Worm (Caenorhabditis elegans) whole organism, L3 larva: ENCODE data around the gene egl-13.

Experiments
- R02D3.7 ChIP-seq: fragments of 150-350 bp; optimal IDR thresholded peaks from 2 replicates; lab custom pipeline; 2014; ENCODE audit warnings: missing biosample characterization, missing genetic modification characterization
- ZK546.5 ChIP-seq: sonication (generic microtip); optimal IDR thresholded peaks from 2 replicates; lab custom pipeline; 2017; ENCODE audit warnings: missing biosample characterization, missing genetic modification characterization
- ama-1 ChIP-seq: fragments of 150-350 bp; optimal IDR thresholded peaks from 2 replicates; lab custom pipeline; 2018
- ceh-16 ChIP-seq: sonication (generic microtip); optimal IDR thresholded peaks from 2 replicates; lab custom pipeline; 2017; ENCODE audit warnings: missing biosample characterization, missing genetic modification characterization
- ceh-28 ChIP-seq: fragments of 150-350 bp; optimal IDR thresholded peaks from 2 replicates; lab custom pipeline; 2014; ENCODE audit warnings: missing biosample characterization, missing genetic modification reagents, missing genetic modification characterization
- ceh-82 ChIP-seq: fragments of 150-350 bp; optimal IDR thresholded peaks from 2 replicates; lab custom pipeline; 2014; ENCODE audit warnings: missing biosample characterization, missing genetic modification characterization
- ceh-9 ChIP-seq: sonication (generic microtip); optimal IDR thresholded peaks from 2 replicates; lab custom pipeline; 2018; ENCODE audit warnings: missing biosample characterization, missing genetic modification characterization
- daf-12 ChIP-seq: fragments of 150-350 bp; optimal IDR thresholded peaks from 2 replicates; lab custom pipeline; 2014; ENCODE audit warnings: missing biosample characterization, missing genetic modification reagents, missing genetic modification characterization
- egl-5 ChIP-seq: fragments of 150-350 bp; optimal IDR thresholded peaks from 2 replicates; lab custom pipeline; 2017; ENCODE audit warnings: missing biosample characterization, missing genetic modification reagents, missing genetic modification characterization, inconsistent platforms
- elt-1 ChIP-seq: fragments of 150-350 bp; optimal IDR thresholded peaks from 2 replicates; lab custom pipeline; 2014; ENCODE audit warnings: missing biosample characterization, missing genetic modification characterization
- elt-2 ChIP-seq: sonication (generic microtip); optimal IDR thresholded peaks from 2 replicates; lab custom pipeline; 2016; ENCODE audit warnings: missing genetic modification reagents, mild to moderate bottlenecking, missing genetic modification characterization, missing compliant biosample characterization
- elt-3 ChIP-seq, 3 experiments: fragments of 150-350 bp in 1 of 3; sonication (generic microtip) in 2 of 3; optimal IDR thresholded peaks; 2 replicates in 2 of 3; 4 replicates in 1 of 3; lab custom pipeline; 2014 to 2017; ENCODE audit warnings: missing biosample characterization in 3 of 3, missing genetic modification characterization in 3 of 3
- eor-1 ChIP-seq, 2 experiments: fragments of 150-350 bp; optimal IDR thresholded peaks; 2 replicates each; lab custom pipeline; 2014 to 2018; ENCODE audit warnings: missing biosample characterization in 2 of 2, missing genetic modification characterization in 2 of 2
- fkh-10 ChIP-seq: sonication (generic microtip); optimal IDR thresholded peaks from 2 replicates; lab custom pipeline; 2017; ENCODE audit warnings: missing biosample characterization, missing genetic modification reagents, missing genetic modification characterization
- fkh-2 ChIP-seq: fragments of 150-350 bp; optimal IDR thresholded peaks from 2 replicates; lab custom pipeline; 2014; ENCODE audit warnings: missing biosample characterization, missing genetic modification reagents, missing genetic modification characterization
- fos-1 ChIP-seq: fragments of 150-350 bp; optimal IDR thresholded peaks from 2 replicates; lab custom pipeline; 2014; ENCODE audit warnings: missing biosample characterization, missing genetic modification characterization
- hmg-11 ChIP-seq: sonication (generic microtip); optimal IDR thresholded peaks from 2 replicates; lab custom pipeline; 2016; ENCODE audit warnings: missing genetic modification characterization, missing compliant biosample characterization
- jun-1 ChIP-seq: fragments of 150-350 bp; optimal IDR thresholded peaks from 2 replicates; lab custom pipeline; 2014; ENCODE audit warnings: missing biosample characterization, missing genetic modification reagents, missing genetic modification characterization
- lin-15B ChIP-seq: fragments of 150-350 bp; optimal IDR thresholded peaks from 2 replicates; lab custom pipeline; 2014; ENCODE audit warnings: missing biosample characterization, missing genetic modification characterization
- lin-39 ChIP-seq: fragments of 150-350 bp; optimal IDR thresholded peaks from 2 replicates; lab custom pipeline; 2018; ENCODE audit warnings: missing biosample characterization, missing genetic modification reagents, missing genetic modification characterization
- lsy-12 ChIP-seq: sonication (generic microtip); optimal IDR thresholded peaks from 2 replicates; lab custom pipeline; 2016; ENCODE audit warnings: mild to moderate bottlenecking, missing genetic modification characterization, missing compliant biosample characterization
- mdl-1 ChIP-seq: fragments of 150-350 bp; optimal IDR thresholded peaks from 2 replicates; lab custom pipeline; 2014; ENCODE audit warnings: missing biosample characterization, missing genetic modification characterization
- mml-1 ChIP-seq: fragments of 150-350 bp; sonication (generic microtip); optimal IDR thresholded peaks from 3 replicates; lab custom pipeline; 2014; ENCODE audit warnings: missing biosample characterization, missing genetic modification characterization
- nfya-1 ChIP-seq: sonication (generic microtip); optimal IDR thresholded peaks from 2 replicates; lab custom pipeline; 2017; ENCODE audit warnings: missing genetic modification characterization, mild to moderate bottlenecking, missing compliant biosample characterization, antibody characterized with exemption, moderate library complexity; ENCODE audit not compliant: insufficient read depth
- nhr-11 ChIP-seq: fragments of 150-350 bp; optimal IDR thresholded peaks from 2 replicates; lab custom pipeline; 2014; ENCODE audit warnings: missing biosample characterization, missing genetic modification characterization
- nhr-12 ChIP-seq: fragments of 150-350 bp; optimal IDR thresholded peaks from 2 replicates; lab custom pipeline; 2014; ENCODE audit warnings: missing biosample characterization, missing genetic modification characterization
- nhr-23 ChIP-seq: fragments of 150-350 bp; optimal IDR thresholded peaks from 2 replicates; lab custom pipeline; 2014; ENCODE audit warnings: missing biosample characterization, missing genetic modification reagents, missing genetic modification characterization
- nhr-237 ChIP-seq: fragments of 150-350 bp; optimal IDR thresholded peaks from 2 replicates; lab custom pipeline; 2014; ENCODE audit warnings: missing biosample characterization, missing genetic modification characterization
- nhr-25 ChIP-seq: sonication (generic microtip); optimal IDR thresholded peaks from 2 replicates; lab custom pipeline; 2017; ENCODE audit warnings: missing biosample characterization, missing genetic modification characterization
- nhr-28 ChIP-seq: fragments of 150-350 bp; optimal IDR thresholded peaks from 2 replicates; lab custom pipeline; 2014; ENCODE audit warnings: missing biosample characterization, missing genetic modification characterization
- nhr-43 ChIP-seq: sonication (generic microtip); optimal IDR thresholded peaks from 2 replicates; lab custom pipeline; 2016; ENCODE audit warnings: mild to moderate bottlenecking, missing genetic modification characterization, missing compliant biosample characterization; ENCODE audit not compliant: poor library complexity, severe bottlenecking
- nhr-67 ChIP-seq: fragments of 150-350 bp; optimal IDR thresholded peaks from 2 replicates; lab custom pipeline; 2014; ENCODE audit warnings: missing biosample characterization, missing genetic modification characterization
- nhr-76 ChIP-seq: fragments of 150-350 bp; sonication (generic microtip); optimal IDR thresholded peaks from 5 replicates; lab custom pipeline; 2014; ENCODE audit warnings: missing biosample characterization, missing genetic modification characterization
- nhr-77 ChIP-seq: fragments of 150-350 bp; optimal IDR thresholded peaks from 2 replicates; lab custom pipeline; 2014; ENCODE audit warnings: missing biosample characterization, missing genetic modification characterization
- pha-4 ChIP-seq: fragments of 150-350 bp; optimal IDR thresholded peaks from 2 replicates; lab custom pipeline; 2014; ENCODE audit warnings: missing biosample characterization, missing genetic modification reagents, missing genetic modification characterization
- pqm-1 ChIP-seq: fragments of 150-350 bp; optimal IDR thresholded peaks from 2 replicates; lab custom pipeline; 2017; ENCODE audit warnings: missing biosample characterization, missing genetic modification characterization, inconsistent platforms
- sea-2 ChIP-seq: fragments of 150-350 bp; sonication (generic microtip); optimal IDR thresholded peaks from 4 replicates; lab custom pipeline; 2014; ENCODE audit warnings: missing biosample characterization, missing genetic modification reagents, missing genetic modification characterization
- skn-1 ChIP-seq: fragments of 150-350 bp; optimal IDR thresholded peaks from 2 replicates; lab custom pipeline; 2014; ENCODE audit warnings: missing biosample characterization, missing genetic modification characterization
- tbx-2 ChIP-seq: sonication (generic microtip); optimal IDR thresholded peaks from 2 replicates; lab custom pipeline; 2016; ENCODE audit warnings: mild to moderate bottlenecking, missing genetic modification characterization, missing compliant biosample characterization
- unc-39 ChIP-seq: sonication (generic microtip); optimal IDR thresholded peaks from 4 replicates; lab custom pipeline; 2017; ENCODE audit warnings: missing biosample characterization, missing genetic modification characterization
- unc-62 ChIP-seq: fragments of 150-350 bp; sonication (generic microtip); optimal IDR thresholded peaks from 4 replicates; lab custom pipeline; 2014; ENCODE audit warnings: missing biosample characterization, missing genetic modification reagents, missing genetic modification characterization
- zag-1 ChIP-seq: fragments of 150-350 bp; optimal IDR thresholded peaks from 2 replicates; lab custom pipeline; 2014; ENCODE audit warnings: missing biosample characterization, missing genetic modification characterization
- ztf-11 ChIP-seq: fragments of 150-350 bp; optimal IDR thresholded peaks from 2 replicates; lab custom pipeline; 2014; ENCODE audit warnings: missing biosample characterization, missing genetic modification characterization

Gene egl-13

DNA sequence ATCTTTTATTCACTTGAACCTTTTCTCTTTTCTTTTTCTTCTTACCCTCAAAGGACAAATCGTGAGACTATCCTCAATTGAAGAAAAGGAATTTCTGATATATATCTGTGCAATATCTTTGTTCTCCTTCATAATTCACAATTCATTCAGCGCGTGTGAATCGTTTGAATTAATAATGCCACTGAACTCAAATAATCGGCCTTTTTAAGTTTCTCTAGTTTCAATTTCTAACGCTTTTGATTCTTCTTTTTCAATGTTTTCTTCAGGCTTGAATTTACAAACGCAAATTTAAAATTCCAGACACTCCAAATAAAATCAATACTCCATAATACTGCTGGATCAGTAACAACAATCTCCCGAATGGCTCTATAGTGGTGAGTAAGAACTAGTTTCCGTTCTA is at the start of gene egl-13:
Gene egl-13 (plus strand): TSS at position 301 of the 400 bp plus-strand sequence.
- TF ChIP-seq ceh-16 (tag; lab: Kevin White, UChicago) (no peak), nhr-67 (tag; lab: Kevin White, UChicago) (no peak), ama-1 (lab: Kevin White, UChicago) (no peak)
- TF ChIP-seq, all 47 proteins: peak for 0

DNA sequence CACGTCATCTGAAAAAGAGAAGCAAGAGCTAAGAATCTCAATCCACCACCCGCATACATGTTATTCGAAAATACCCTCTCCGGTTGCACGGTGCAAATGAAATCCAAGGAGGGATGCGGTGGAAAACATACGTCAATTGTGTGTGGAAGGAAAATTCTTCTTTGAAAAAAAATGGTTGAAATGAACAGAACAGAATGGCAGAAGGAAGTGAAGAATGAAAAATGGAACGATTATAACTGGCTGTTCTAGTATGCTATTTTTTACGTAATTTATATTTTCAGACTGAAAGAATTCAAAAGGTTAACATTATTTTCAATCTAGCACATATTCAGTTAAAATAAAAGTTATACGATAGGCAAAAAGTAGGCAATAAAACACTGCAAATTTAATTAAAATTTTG is 47.6 kb upstream of the egl-13 start:
- TF ChIP-seq nhr-25 (tag; lab: Kevin White, UChicago): no peak
- TF ChIP-seq nhr-11 (tag; lab: Kevin White, UChicago): no peak
- no peak for TF ChIP-seq nhr-28 (tag; lab: Kevin White, UChicago)
- no peak for TF ChIP-seq ztf-11
- no peak for TF ChIP-seq lin-39
- TF ChIP-seq ceh-16 (tag; lab: Kevin White, UChicago): no peak
- TF ChIP-seq ama-1 (lab: Kevin White, UChicago): no peak
- TF ChIP-seq eor-1 (tag; optimal IDR thresholded peaks at IDR 0.05; lab: Kevin White, UChicago): no peak
- no peak for TF ChIP-seq elt-2 (tag; lab: Kevin White, UChicago)

DNA sequence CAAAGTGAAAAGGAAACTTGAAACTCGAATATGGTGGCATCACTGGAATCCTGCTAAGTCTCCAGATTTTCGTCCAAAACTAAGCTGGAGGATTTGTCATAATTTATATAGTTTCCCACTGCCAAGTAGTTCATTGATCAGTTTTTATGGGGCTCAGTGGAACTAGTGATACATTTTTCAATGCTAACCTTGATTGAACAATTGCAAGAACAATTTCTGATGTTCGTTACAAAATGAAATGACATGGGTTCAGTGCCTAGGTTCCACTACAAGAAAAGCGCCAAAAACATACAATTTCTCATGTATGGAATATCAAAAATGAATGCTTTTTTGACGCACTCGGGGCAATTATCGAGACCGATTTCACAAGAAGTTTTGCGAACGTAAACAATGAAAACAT is 41.8 kb upstream of the egl-13 start:
- no peak for TF ChIP-seq fos-1
- TF ChIP-seq nfya-1 (tag; lab: Kevin White, UChicago): no peak
- TF ChIP-seq R02D3.7 (tag; lab: Kevin White, UChicago): no peak
- no peak for TF ChIP-seq zag-1 (tag; lab: Kevin White, UChicago)
- TF ChIP-seq ceh-82: no peak
- no peak for TF ChIP-seq nhr-25 (tag; lab: Kevin White, UChicago)
- no peak for TF ChIP-seq ceh-28 (tag; lab: Kevin White, UChicago)
- TF ChIP-seq eor-1 (tag; optimal IDR thresholded peaks at IDR 0.05; lab: Kevin White, UChicago): no peak
- no peak for TF ChIP-seq nhr-237 (tag; lab: Kevin White, UChicago)
- no peak for TF ChIP-seq ceh-16 (tag; lab: Kevin White, UChicago)
- no peak for TF ChIP-seq nhr-11 (tag; lab: Kevin White, UChicago)
- no peak for TF ChIP-seq sea-2
- no peak for TF ChIP-seq mml-1

DNA sequence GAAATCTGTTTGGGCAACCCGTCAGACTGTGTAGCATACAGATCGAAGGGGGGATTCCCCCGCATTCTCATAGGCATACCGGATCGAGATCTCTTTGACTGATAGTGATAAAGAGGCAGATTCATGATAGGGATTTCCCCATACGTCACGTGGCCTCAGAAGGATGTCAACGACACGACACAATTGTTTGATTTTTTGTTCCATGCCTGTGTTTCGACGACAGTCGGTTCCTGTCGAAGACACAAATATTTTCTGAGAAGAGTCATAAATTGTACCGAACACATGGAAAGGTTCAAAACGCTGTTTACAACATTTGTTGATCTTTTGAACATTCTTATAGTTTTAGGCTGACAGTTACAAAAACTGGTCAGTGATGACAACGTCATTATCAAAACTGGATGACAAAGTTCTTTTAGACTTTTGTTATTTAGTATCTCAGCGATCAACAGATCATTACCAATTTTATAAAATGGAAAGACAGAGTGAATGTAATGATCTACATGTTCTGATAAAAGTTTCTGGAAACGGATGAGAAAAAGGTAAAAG is 35.1 kb upstream of the egl-13 start:
- TF ChIP-seq lsy-12 (tag; lab: Kevin White, UChicago) (peak; percentile 24), hmg-11 (tag; lab: Kevin White, UChicago) (no peak), nhr-67 (tag; lab: Kevin White, UChicago) (no peak), fos-1 (no peak), nhr-25 (tag; lab: Kevin White, UChicago) (peak; percentile 83), nhr-23 (tag; lab: Kevin White, UChicago) (peak; percentile 79), nhr-77 (no peak), ceh-82 (no peak), unc-39 (tag; lab: Kevin White, UChicago) (no peak), nhr-28 (tag; lab: Kevin White, UChicago) (no peak), skn-1 (tag; lab: Kevin White, UChicago) (no peak), nhr-43 (tag; lab: Kevin White, UChicago) (peak; percentile 87), pha-4 (no peak), daf-12 (tag; lab: Kevin White, UChicago) (no peak), mdl-1 (tag; lab: Kevin White, UChicago) (no peak), mml-1 (no peak), ZK546.5 (tag; lab: Kevin White, UChicago) (no peak), elt-1 (no peak), ama-1 (lab: Kevin White, UChicago) (no peak), ceh-9 (no peak), nhr-11 (tag; lab: Kevin White, UChicago) (no peak), elt-3 (tag; optimal IDR thresholded peaks at IDR 0.05; lab: Kevin White, UChicago) (peak in 1 of 3 experiments; percentile 80), elt-2 (tag; lab: Kevin White, UChicago) (peak; percentile 15), unc-62 (no peak), nhr-76 (tag; lab: Kevin White, UChicago) (no peak), lin-15B (tag; lab: Kevin White, UChicago) (no peak), jun-1 (tag; lab: Kevin White, UChicago) (no peak), eor-1 (tag; optimal IDR thresholded peaks at IDR 0.05; lab: Kevin White, UChicago) (no peak), tbx-2 (tag; lab: Kevin White, UChicago) (no peak), nfya-1 (tag; lab: Kevin White, UChicago) (no peak), sea-2 (no peak), nhr-237 (tag; lab: Kevin White, UChicago) (no peak), fkh-10 (no peak), egl-5 (no peak), nhr-12 (tag; lab: Kevin White, UChicago) (no peak), R02D3.7 (tag; lab: Kevin White, UChicago) (no peak), ceh-16 (tag; lab: Kevin White, UChicago) (no peak), pqm-1 (tag; lab: Kevin White, UChicago) (no peak), fkh-2 (tag; lab: Kevin White, UChicago) (no peak)
